Worm (Caenorhabditis elegans) whole organism, L3 larva: ENCODE data around the gene sru-30.

Experiments used
- R02D3.7 ChIP-seq: fragments of 150-350 bp; optimal IDR thresholded peaks from 2 replicates; lab custom pipeline; 2014; ENCODE audit warnings: missing biosample characterization, missing genetic modification characterization
- ZK546.5 ChIP-seq: sonication (generic microtip); optimal IDR thresholded peaks from 2 replicates; lab custom pipeline; 2017; ENCODE audit warnings: missing biosample characterization, missing genetic modification characterization
- aly-2 ChIP-seq: fragments of 150-350 bp; optimal IDR thresholded peaks from 2 replicates; lab custom pipeline; 2014; ENCODE audit warnings: missing biosample characterization, missing genetic modification characterization
- ama-1 ChIP-seq: fragments of 150-350 bp; optimal IDR thresholded peaks from 2 replicates; lab custom pipeline; 2018
- ceh-28 ChIP-seq: fragments of 150-350 bp; optimal IDR thresholded peaks from 2 replicates; lab custom pipeline; 2014; ENCODE audit warnings: missing biosample characterization, missing genetic modification reagents, missing genetic modification characterization
- ceh-9 ChIP-seq: sonication (generic microtip); optimal IDR thresholded peaks from 2 replicates; lab custom pipeline; 2018; ENCODE audit warnings: missing biosample characterization, missing genetic modification characterization
- egl-27 ChIP-seq: sonication (generic microtip); optimal IDR thresholded peaks from 4 replicates; lab custom pipeline; 2017; ENCODE audit warnings: missing biosample characterization, missing genetic modification reagents, missing genetic modification characterization
- egl-5 ChIP-seq: fragments of 150-350 bp; optimal IDR thresholded peaks from 2 replicates; lab custom pipeline; 2017; ENCODE audit warnings: missing biosample characterization, missing genetic modification reagents, missing genetic modification characterization, inconsistent platforms
- elt-1 ChIP-seq: fragments of 150-350 bp; optimal IDR thresholded peaks from 2 replicates; lab custom pipeline; 2014; ENCODE audit warnings: missing biosample characterization, missing genetic modification characterization
- elt-2 ChIP-seq: sonication (generic microtip); optimal IDR thresholded peaks from 2 replicates; lab custom pipeline; 2016; ENCODE audit warnings: missing genetic modification reagents, mild to moderate bottlenecking, missing genetic modification characterization, missing compliant biosample characterization
- elt-3 ChIP-seq, 3 experiments: fragments of 150-350 bp in 1 of 3; sonication (generic microtip) in 2 of 3; optimal IDR thresholded peaks; 2 replicates in 2 of 3; 4 replicates in 1 of 3; lab custom pipeline; 2014 to 2017; ENCODE audit warnings: missing biosample characterization in 3 of 3, missing genetic modification characterization in 3 of 3
- fos-1 ChIP-seq: fragments of 150-350 bp; optimal IDR thresholded peaks from 2 replicates; lab custom pipeline; 2014; ENCODE audit warnings: missing biosample characterization, missing genetic modification characterization
- lsy-12 ChIP-seq: sonication (generic microtip); optimal IDR thresholded peaks from 2 replicates; lab custom pipeline; 2016; ENCODE audit warnings: mild to moderate bottlenecking, missing genetic modification characterization, missing compliant biosample characterization
- nfya-1 ChIP-seq: sonication (generic microtip); optimal IDR thresholded peaks from 2 replicates; lab custom pipeline; 2017; ENCODE audit warnings: missing genetic modification characterization, mild to moderate bottlenecking, missing compliant biosample characterization, antibody characterized with exemption, moderate library complexity; ENCODE audit not compliant: insufficient read depth
- nhr-11 ChIP-seq: fragments of 150-350 bp; optimal IDR thresholded peaks from 2 replicates; lab custom pipeline; 2014; ENCODE audit warnings: missing biosample characterization, missing genetic modification characterization
- nhr-12 ChIP-seq: fragments of 150-350 bp; optimal IDR thresholded peaks from 2 replicates; lab custom pipeline; 2014; ENCODE audit warnings: missing biosample characterization, missing genetic modification characterization
- nhr-23 ChIP-seq: fragments of 150-350 bp; optimal IDR thresholded peaks from 2 replicates; lab custom pipeline; 2014; ENCODE audit warnings: missing biosample characterization, missing genetic modification reagents, missing genetic modification characterization
- tbx-2 ChIP-seq: sonication (generic microtip); optimal IDR thresholded peaks from 2 replicates; lab custom pipeline; 2016; ENCODE audit warnings: mild to moderate bottlenecking, missing genetic modification characterization, missing compliant biosample characterization
- unc-39 ChIP-seq: sonication (generic microtip); optimal IDR thresholded peaks from 4 replicates; lab custom pipeline; 2017; ENCODE audit warnings: missing biosample characterization, missing genetic modification characterization
- ztf-11 ChIP-seq: fragments of 150-350 bp; optimal IDR thresholded peaks from 2 replicates; lab custom pipeline; 2014; ENCODE audit warnings: missing biosample characterization, missing genetic modification characterization

sru-30 gene

ce11 chrV:9856978-9857377, 43.4 kb downstream of the sru-30 start:
- no peak for TF ChIP-seq ama-1 (lab: Kevin White, UChicago)
- TF ChIP-seq elt-2 = peak; percentile 60

- TF ChIP-seq nhr-23 (tag; lab: Kevin White, UChicago) (no peak), unc-39 (no peak), ztf-11 (no peak), aly-2 (no peak), elt-2 (no peak), egl-27 (tag; lab: Kevin White, UChicago) (no peak), R02D3.7 (tag; lab: Kevin White, UChicago) (no peak), fos-1 (tag; lab: Kevin White, UChicago) (no peak), ceh-28 (tag; lab: Kevin White, UChicago) (no peak), nhr-12 (tag; lab: Kevin White, UChicago) (no peak), elt-3 (tag; optimal IDR thresholded peaks at IDR 0.05; lab: Kevin White, UChicago) (no peak), tbx-2 (tag; lab: Kevin White, UChicago) (no peak), egl-5 (no peak), elt-1 (tag; lab: Kevin White, UChicago) (no peak), ZK546.5 (tag; lab: Kevin White, UChicago) (no peak), ceh-9 (no peak), lsy-12 (tag; lab: Kevin White, UChicago) (no peak), nhr-11 (tag; lab: Kevin White, UChicago) (no peak)
Observed at ce11 chrV:9859863-9860262, 46.2 kb downstream of the sru-30 start, which contains the start of gene lsy-12. lsy-12 (minus strand) TSS chrV:9859963.

ce11 chrV:9860337-9860736, 46.7 kb downstream of the sru-30 start:
- peak; percentile 99 for TF ChIP-seq nfya-1
- peak; percentile 80 for TF ChIP-seq lsy-12 (tag; lab: Kevin White, UChicago)
- no peak for TF ChIP-seq nhr-11 (tag; lab: Kevin White, UChicago)
